Worm (Caenorhabditis elegans) whole organism, L4 larva: ENCODE measurements around the gene tiar-1.

ENCODE experiments used
- aly-2 ChIP-seq: sonication (generic microtip); optimal IDR thresholded peaks from 2 replicates; lab custom pipeline; 2018; ENCODE audit warnings: missing biosample characterization, missing genetic modification characterization
- egl-27 ChIP-seq: sonication (generic microtip); optimal IDR thresholded peaks from 3 replicates; lab custom pipeline; 2017; ENCODE audit warnings: missing biosample characterization, missing genetic modification reagents, missing genetic modification characterization
- fos-1 ChIP-seq: fragments of 150-350 bp; optimal IDR thresholded peaks from 2 replicates; lab custom pipeline; 2014; ENCODE audit warnings: missing biosample characterization, missing genetic modification characterization
- hlh-11 ChIP-seq: fragments of 200-800 bp; sonication (Bioruptor generic); optimal IDR thresholded peaks from 2 replicates; lab custom pipeline; 2018; ENCODE audit warnings: mild to moderate bottlenecking, missing genetic modification characterization, missing compliant biosample characterization
- mep-1 ChIP-seq: fragments of 150-350 bp; sonication (generic microtip); optimal IDR thresholded peaks from 3 replicates; lab custom pipeline; 2014; ENCODE audit warnings: missing biosample characterization, missing genetic modification characterization
- nhr-77 ChIP-seq: fragments of 150-350 bp; optimal IDR thresholded peaks from 2 replicates; lab custom pipeline; 2014; ENCODE audit warnings: missing biosample characterization, missing genetic modification characterization
- skn-1 ChIP-seq: fragments of 150-350 bp; optimal IDR thresholded peaks from 2 replicates; lab custom pipeline; 2014; ENCODE audit warnings: missing biosample characterization, missing genetic modification characterization
- unc-62 ChIP-seq, 3 experiments: fragments of 150-350 bp in 1 of 3; sonication (generic microtip); optimal IDR thresholded peaks in 2 of 3; peaks in 1 of 3; 1 replicate in 1 of 3; 2 replicates in 2 of 3; lab custom pipeline; 2014 to 2017; ENCODE audit warnings: missing biosample characterization in 3 of 3, missing genetic modification characterization in 3 of 3, missing genetic modification reagents in 3 of 3, missing genotype in 1 of 3
- zfp-2 ChIP-seq: sonication (generic microtip); optimal IDR thresholded peaks from 2 replicates; lab custom pipeline; 2016; ENCODE audit warnings: mild to moderate bottlenecking, missing genetic modification characterization, missing compliant biosample characterization

- TF ChIP-seq egl-27 (tag; lab: Kevin White, UChicago) = no peak
- no peak for TF ChIP-seq aly-2 (tag; lab: Kevin White, UChicago)
- TF ChIP-seq fos-1 (tag; lab: Kevin White, UChicago) = no peak
- peak; percentile 78 for TF ChIP-seq hlh-11 (tag; lab: Kevin White, UChicago)
- TF ChIP-seq mep-1 (tag; lab: Kevin White, UChicago) = peak; percentile 47
- no peak for TF ChIP-seq skn-1 (tag; lab: Kevin White, UChicago)
- TF ChIP-seq nhr-77 (tag; lab: Kevin White, UChicago) = peak; percentile 37
- peak in 1 of 2 experiments; percentile 76 for TF ChIP-seq unc-62 (GFP tag; optimal IDR thresholded peaks at IDR 0.05 in 1 of 2; lab: Kevin White, UChicago)
- no peak for TF ChIP-seq unc-62 (tag; optimal IDR thresholded peaks at IDR 0.05; lab: Kevin White, UChicago)
- TF ChIP-seq zfp-2 (tag; lab: Kevin White, UChicago) = no peak
Measured at ce11 chrII:5688959-5689358, 25.7 kb downstream of the tiar-1 start, which contains the start of gene C25H3.11.
